Fruit fly (Drosophila melanogaster) whole organism, embryonic: Measurements from ENCODE around the gene CG33631.

Source experiments
- ATbp ChIP-seq: fragments of 200-800 bp; sonication (Bioruptor generic); optimal IDR thresholded peaks from 2 replicates; lab custom pipeline; 2017; ENCODE audit warnings: missing biosample characterization, mild to moderate bottlenecking, missing genetic modification characterization, missing genetic modification reagents
- Aef1 ChIP-seq: fragments of 200-800 bp; sonication (Bioruptor generic); IDR thresholded peaks from 3 replicates; pipeline ENCODE4 v1.3.6; 2022; ENCODE audit warnings: missing biosample characterization, missing genetic modification characterization
- Asciz ChIP-seq: fragments of 200-800 bp; sonication (Bioruptor generic); optimal IDR thresholded peaks from 2 replicates; lab custom pipeline; 2017; ENCODE audit warnings: missing biosample characterization, mild to moderate bottlenecking, missing genetic modification characterization, missing genetic modification reagents
- C15 ChIP-seq: fragments of 200-800 bp; sonication (Bioruptor generic); IDR thresholded peaks from 3 replicates; pipeline ENCODE4 v1.3.6; 2022; ENCODE audit warnings: missing biosample characterization, missing genetic modification characterization
- CG17568 ChIP-seq: fragments of 200-800 bp; sonication (Bioruptor generic); optimal IDR thresholded peaks from 2 replicates; lab custom pipeline; 2018; ENCODE audit warnings: missing biosample characterization, mild to moderate bottlenecking, missing genetic modification characterization, moderate library complexity
- CG2202 ChIP-seq: fragments of 200-800 bp; sonication (Bioruptor generic); optimal IDR thresholded peaks from 2 replicates; lab custom pipeline; 2018; ENCODE audit warnings: missing biosample characterization, mild to moderate bottlenecking, missing genetic modification characterization
- CG2889 ChIP-seq: fragments of 200-800 bp; sonication (Bioruptor generic); IDR thresholded peaks from 3 replicates; pipeline ENCODE4 v1.3.6; 2022; ENCODE audit warnings: missing biosample characterization, missing genetic modification characterization
- CG31441 ChIP-seq: fragments of 200-800 bp; sonication (Bioruptor generic); IDR thresholded peaks from 2 replicates; pipeline ENCODE4 v1.3.6; 2022; ENCODE audit warnings: missing biosample characterization, missing genetic modification characterization
- CG33213 ChIP-seq: fragments of 200-800 bp; sonication (Bioruptor generic); optimal IDR thresholded peaks from 3 replicates; lab custom pipeline; 2016; ENCODE audit warnings: missing biosample characterization, missing genetic modification characterization
- CG4328 ChIP-seq: fragments of 200-800 bp; sonication (Bioruptor generic); optimal IDR thresholded peaks from 3 replicates; lab custom pipeline; 2017; ENCODE audit warnings: missing biosample characterization, missing genetic modification reagents, missing genetic modification characterization
- CG4424 ChIP-seq: fragments of 200-800 bp; sonication (Bioruptor generic); optimal IDR thresholded peaks from 3 replicates; lab custom pipeline; 2016; ENCODE audit warnings: missing biosample characterization, missing genetic modification characterization
- CG4707 ChIP-seq: fragments of 200-800 bp; sonication (Bioruptor generic); optimal IDR thresholded peaks from 2 replicates; lab custom pipeline; 2018; ENCODE audit warnings: missing biosample characterization, mild to moderate bottlenecking, missing genetic modification characterization, moderate library complexity
- CG4820 ChIP-seq: fragments of 200-800 bp; sonication (Bioruptor generic); optimal IDR thresholded peaks from 3 replicates; lab custom pipeline; 2016; ENCODE audit warnings: missing biosample characterization, missing genetic modification characterization
- CG7928 ChIP-seq: fragments of 200-800 bp; sonication (Bioruptor generic); optimal IDR thresholded peaks from 2 replicates; lab custom pipeline; 2017; ENCODE audit warnings: missing biosample characterization, mild to moderate bottlenecking, missing genetic modification characterization
- CG7963 ChIP-seq: fragments of 200-800 bp; sonication (Bioruptor generic); IDR thresholded peaks from 3 replicates; pipeline ENCODE4 v1.3.6; 2022; ENCODE audit warnings: missing biosample characterization, missing genetic modification characterization; ENCODE audit not compliant: partially characterized antibody
- CG8290 ChIP-seq, 3 experiments: fragments of 200-800 bp; sonication (Bioruptor generic); optimal IDR thresholded peaks; 2 replicates each; lab custom pipeline; 2016 to 2019; ENCODE audit warnings: missing biosample characterization in 3 of 3, missing genetic modification characterization in 3 of 3, mild to moderate bottlenecking in 2 of 3, moderate library complexity in 1 of 3
- CG9876 ChIP-seq: fragments of 200-800 bp; sonication (Bioruptor generic); optimal IDR thresholded peaks from 2 replicates; lab custom pipeline; 2016; ENCODE audit warnings: missing biosample characterization, missing genetic modification characterization
- Camta ChIP-seq: fragments of 200-800 bp; sonication (Bioruptor generic); optimal IDR thresholded peaks from 2 replicates; lab custom pipeline; 2016; ENCODE audit warnings: missing biosample characterization, missing genetic modification characterization
- Chrac-16 ChIP-seq: fragments of 200-800 bp; sonication (Bioruptor generic); optimal IDR thresholded peaks from 3 replicates; lab custom pipeline; 2016; ENCODE audit warnings: missing biosample characterization, missing genetic modification characterization
- D ChIP-seq, 2 experiments: fragments of 200-800 bp in 1 of 2; fragments of >200 bp in 1 of 2; sonication (Bioruptor generic) in 1 of 2; optimal IDR thresholded peaks; 2 replicates in 1 of 2; 3 replicates in 1 of 2; lab custom pipeline; 2017; ENCODE audit warnings: mild to moderate bottlenecking in 1 of 2, missing biosample characterization in 1 of 2, missing genetic modification characterization in 1 of 2, missing genetic modification reagents in 1 of 2
- D19A ChIP-seq: fragments of 200-800 bp; optimal IDR thresholded peaks from 3 replicates; lab custom pipeline; 2019; ENCODE audit warnings: missing biosample characterization, mild to moderate bottlenecking, missing genetic modification characterization, moderate library complexity
- Dek ChIP-seq: fragments of 200-800 bp; sonication (Bioruptor generic); optimal IDR thresholded peaks from 3 replicates; lab custom pipeline; 2019; ENCODE audit warnings: missing biosample characterization, mild to moderate bottlenecking, missing genetic modification characterization, moderate library complexity
- Dfd ChIP-seq, 2 experiments: fragments of >200 bp; optimal IDR thresholded peaks; 2 replicates each; lab custom pipeline; 2017; ENCODE audit warnings: missing biosample characterization in 2 of 2, missing genetic modification characterization in 2 of 2
- Fer1 ChIP-seq: fragments of 200-800 bp; sonication (Bioruptor generic); optimal IDR thresholded peaks from 2 replicates; lab custom pipeline; 2017; ENCODE audit warnings: missing biosample characterization, mild to moderate bottlenecking, missing genetic modification characterization
- Hmr ChIP-seq: fragments of 200-800 bp; sonication (Bioruptor generic); optimal IDR thresholded peaks from 3 replicates; lab custom pipeline; 2017; ENCODE audit warnings: mild to moderate bottlenecking, missing biosample characterization, missing genetic modification reagents, missing genetic modification characterization
- NK7.1 ChIP-seq: fragments of 200-800 bp; sonication (Bioruptor generic); optimal IDR thresholded peaks from 3 replicates; lab custom pipeline; 2016; ENCODE audit warnings: missing biosample characterization, missing genetic modification characterization
- Rx ChIP-seq: fragments of 200-800 bp; sonication (Bioruptor generic); IDR thresholded peaks from 2 replicates; pipeline ENCODE4 v1.3.6; 2022; ENCODE audit warnings: missing biosample characterization, missing genetic modification characterization
- Scr ChIP-seq: fragments of 200-800 bp; sonication (Bioruptor generic); IDR thresholded peaks from 2 replicates; pipeline ENCODE4 v1.3.6; 2022; ENCODE audit warnings: missing biosample characterization, missing genetic modification characterization; ENCODE audit not compliant: partially characterized antibody
- Tbp ChIP-seq: fragments of >200 bp; optimal IDR thresholded peaks from 2 replicates; lab custom pipeline; 2018; ENCODE audit warnings: missing biosample characterization, missing genetic modification characterization
- Vsx1 ChIP-seq: fragments of 200-800 bp; sonication (Bioruptor generic); optimal IDR thresholded peaks from 2 replicates; lab custom pipeline; 2017; ENCODE audit warnings: missing biosample characterization, mild to moderate bottlenecking, missing genetic modification characterization, missing genetic modification reagents
- Xrp1 ChIP-seq: fragments of 200-800 bp; sonication (Bioruptor generic); IDR thresholded peaks from 2 replicates; pipeline ENCODE4 v1.3.6; 2022; ENCODE audit warnings: missing biosample characterization, missing genetic modification characterization
- aop ChIP-seq: fragments of 200-800 bp; sonication (Bioruptor generic); IDR thresholded peaks from 2 replicates; pipeline ENCODE4 v1.3.6; 2022; ENCODE audit warnings: missing biosample characterization, missing genetic modification characterization
- ara ChIP-seq: fragments of 200-800 bp; sonication (Bioruptor generic); IDR thresholded peaks from 2 replicates; pipeline ENCODE4 v1.3.6; 2022; ENCODE audit warnings: missing biosample characterization, missing genetic modification characterization
- az2 ChIP-seq: fragments of 200-800 bp; sonication (Bioruptor generic); optimal IDR thresholded peaks from 3 replicates; lab custom pipeline; 2016; ENCODE audit warnings: missing biosample characterization, missing genetic modification characterization
- croc ChIP-seq: fragments of 200-800 bp; sonication (Bioruptor generic); conservative IDR thresholded peaks from 3 replicates; pipeline ENCODE4 v1.3.6; 2022; ENCODE audit warnings: missing biosample characterization, missing genetic modification characterization
- danr ChIP-seq: fragments of 200-800 bp; sonication (Bioruptor generic); IDR thresholded peaks from 2 replicates; pipeline ENCODE4 v1.3.6; 2022; ENCODE audit warnings: missing biosample characterization, missing genetic modification characterization
- eve ChIP-seq, 2 experiments: fragments of >200 bp; optimal IDR thresholded peaks; 2 replicates each; lab custom pipeline; 2017; ENCODE audit warnings: missing biosample characterization in 2 of 2, missing genetic modification characterization in 2 of 2
- fd102C ChIP-seq: fragments of 200-800 bp; sonication (Bioruptor generic); optimal IDR thresholded peaks from 2 replicates; lab custom pipeline; 2018; ENCODE audit warnings: missing biosample characterization, mild to moderate bottlenecking, missing genetic modification characterization, moderate library complexity
- hbn ChIP-seq: fragments of 200-800 bp; sonication (Bioruptor generic); IDR thresholded peaks from 2 replicates; pipeline ENCODE4 v1.3.6; 2022; ENCODE audit warnings: missing biosample characterization, missing genetic modification characterization; ENCODE audit not compliant: partially characterized antibody
- jumu ChIP-seq: fragments of 200-800 bp; sonication (Bioruptor generic); optimal IDR thresholded peaks from 3 replicates; lab custom pipeline; 2016; ENCODE audit warnings: missing biosample characterization, missing genetic modification characterization
- ken ChIP-seq: fragments of 200-800 bp; sonication (Bioruptor generic); IDR thresholded peaks from 3 replicates; pipeline ENCODE4 v1.3.6; 2022; ENCODE audit warnings: missing biosample characterization, missing genetic modification characterization
- luna ChIP-seq: fragments of 200-800 bp; sonication (Bioruptor generic); optimal IDR thresholded peaks from 2 replicates; lab custom pipeline; 2016; ENCODE audit warnings: missing biosample characterization, missing genetic modification characterization
- maf-S ChIP-seq: fragments of 200-800 bp; sonication (Bioruptor generic); optimal IDR thresholded peaks from 2 replicates; lab custom pipeline; 2016; ENCODE audit warnings: missing biosample characterization, missing genetic modification characterization
- nom ChIP-seq: fragments of 200-800 bp; sonication (Bioruptor generic); optimal IDR thresholded peaks from 2 replicates; lab custom pipeline; 2017; ENCODE audit warnings: missing biosample characterization, missing genetic modification characterization, mild to moderate bottlenecking, moderate library complexity, missing genetic modification reagents
- ranshi ChIP-seq: fragments of 200-800 bp; sonication (Bioruptor generic); IDR thresholded peaks from 2 replicates; pipeline ENCODE4 v1.3.6; 2022; ENCODE audit warnings: missing biosample characterization, missing genetic modification characterization
- so ChIP-seq: fragments of 200-800 bp; sonication (Bioruptor generic); IDR thresholded peaks from 3 replicates; pipeline ENCODE4 v1.3.6; 2022; ENCODE audit warnings: missing biosample characterization, missing genetic modification characterization
- sr ChIP-seq: fragments of 200-800 bp; sonication (Bioruptor generic); IDR thresholded peaks from 3 replicates; pipeline ENCODE4 v1.3.6; 2022; ENCODE audit warnings: missing biosample characterization, missing genetic modification characterization
- vvl ChIP-seq: fragments of 200-800 bp; sonication (Bioruptor generic); IDR thresholded peaks from 2 replicates; pipeline ENCODE4 v1.3.6; 2022; ENCODE audit warnings: missing biosample characterization, missing genetic modification characterization
- wdn ChIP-seq: fragments of 200-800 bp; sonication (Bioruptor generic); IDR thresholded peaks from 2 replicates; pipeline ENCODE4 v1.3.6; 2022; ENCODE audit warnings: missing biosample characterization, missing genetic modification characterization
- wek ChIP-seq: fragments of 200-800 bp; sonication (Bioruptor generic); optimal IDR thresholded peaks from 3 replicates; lab custom pipeline; 2018; ENCODE audit warnings: missing biosample characterization, mild to moderate bottlenecking, missing genetic modification characterization, moderate library complexity
- zen2 ChIP-seq: fragments of 200-800 bp; sonication (Bioruptor generic); IDR thresholded peaks from 3 replicates; pipeline ENCODE4 v1.3.6; 2022; ENCODE audit warnings: missing biosample characterization, missing genetic modification characterization; ENCODE audit not compliant: partially characterized antibody

Gene CG33631

DNA sequence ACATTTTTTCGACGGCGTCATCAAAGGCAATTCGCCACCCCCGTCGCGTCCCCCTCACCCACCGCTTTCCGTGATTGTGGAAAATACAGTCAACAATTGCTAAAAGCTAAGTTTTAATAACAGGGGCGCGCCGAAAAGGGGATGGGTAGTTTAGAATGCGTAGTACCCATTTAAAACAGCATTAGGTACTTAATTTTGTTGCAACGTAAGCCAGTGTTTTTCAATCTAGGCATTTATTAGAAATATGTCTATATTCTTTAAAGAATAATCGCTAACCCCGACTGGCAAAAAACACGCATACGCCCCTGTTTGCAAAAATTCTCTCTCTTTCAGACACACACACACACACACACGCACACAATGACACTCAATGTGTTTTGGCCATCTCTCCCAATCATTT, 21.1 kb downstream of the CG33631 start (continued):
- TF ChIP-seq eve (GFP tag; optimal IDR thresholded peaks at IDR 0.05; lab: Kevin White, UChicago) (no peak), CG4707 (GFP tag; lab: Kevin White, UChicago) (no peak), sr (no peak), ATbp (GFP tag; lab: Kevin White, UChicago) (no peak), ranshi (GFP tag; lab: Robert Waterston, UW) (peak; percentile 67; the same call in 1 of the 2 replicates), vvl (GFP tag; lab: Robert Waterston, UW) (peak; percentile 62), Scr (GFP tag; lab: Robert Waterston, UW) (no peak), croc (no peak), ara (GFP tag; lab: Robert Waterston, UW) (no peak), D19A (tag; lab: Kevin White, UChicago) (no peak), fd102C (GFP tag; lab: Kevin White, UChicago) (no peak), CG7928 (GFP tag; lab: Kevin White, UChicago) (peak; percentile 28), luna (peak; percentile 35), D (optimal IDR thresholded peaks at IDR 0.05; lab: Kevin White, UChicago) (no peak), D (GFP tag; optimal IDR thresholded peaks at IDR 0.05; lab: Kevin White, UChicago) (no peak), Chrac-16 (no peak), NK7.1 (GFP tag; lab: Kevin White, UChicago) (no peak), C15 (GFP tag; lab: Robert Waterston, UW) (0 out of 3 replicates have a peak, but pooled peaks have one; percentile 61), CG4820 (GFP tag; lab: Kevin White, UChicago) (no peak), CG31441 (GFP tag; lab: Robert Waterston, UW) (no peak), aop (GFP tag; lab: Robert Waterston, UW) (no peak), CG7963 (no peak), CG9876 (GFP tag; lab: Kevin White, UChicago) (peak; percentile 28), nom (GFP tag; lab: Kevin White, UChicago) (no peak), Aef1 (GFP tag; lab: Robert Waterston, UW) (peak; percentile 69), Asciz (GFP tag; lab: Kevin White, UChicago) (no peak), Dek (tag; lab: Kevin White, UChicago) (peak; percentile 34), CG2889 (GFP tag; lab: Robert Waterston, UW) (no peak), CG17568 (GFP tag; lab: Kevin White, UChicago) (no peak), zen2 (GFP tag; lab: Robert Waterston, UW) (no peak), Tbp (GFP tag; lab: Kevin White, UChicago) (no peak), ken (GFP tag; lab: Robert Waterston, UW) (0 out of 3 replicates have a peak, but pooled peaks have one; percentile 53), Rx (GFP tag; lab: Robert Waterston, UW) (no peak), Fer1 (GFP tag; lab: Kevin White, UChicago) (peak; percentile 53), CG4328 (GFP tag; lab: Kevin White, UChicago) (no peak), hbn (no peak), Camta (GFP tag; lab: Kevin White, UChicago) (no peak), Vsx1 (GFP tag; lab: Kevin White, UChicago) (no peak), CG4424 (GFP tag; lab: Kevin White, UChicago) (no peak), az2 (no peak), wek (GFP tag; lab: Kevin White, UChicago) (no peak), wdn (peak; percentile 70), Dfd (GFP tag; optimal IDR thresholded peaks at IDR 0.05; lab: Kevin White, UChicago) (no peak), CG8290 (GFP tag; optimal IDR thresholded peaks at IDR 0.05; lab: Kevin White, UChicago) (no peak), CG8290 (tag; optimal IDR thresholded peaks at IDR 0.05; lab: Kevin White, UChicago) (peak in 1 of 2 experiments; percentile 70), CG33213 (no peak), danr (GFP tag; lab: Robert Waterston, UW) (peak; percentile 33; the same call in 1 of the 2 replicates), Hmr (GFP tag; lab: Kevin White, UChicago) (peak; percentile 79), so (GFP tag; lab: Robert Waterston, UW) (no peak), maf-S (GFP tag; lab: Kevin White, UChicago) (no peak), Xrp1 (GFP tag; lab: Robert Waterston, UW) (peak; percentile 19; the same call in 1 of the 2 replicates), CG2202 (tag; lab: Kevin White, UChicago) (no peak), jumu (GFP tag; lab: Kevin White, UChicago) (no peak)
